Worm (Caenorhabditis elegans) whole organism, early embryonic: ENCODE data around the gene str-118.

ENCODE experiments used
- hmbx-1 ChIP-seq: sonication (generic microtip); optimal IDR thresholded peaks from 2 replicates; lab custom pipeline; 2016; ENCODE audit warnings: mild to moderate bottlenecking, missing genetic modification characterization, missing compliant biosample characterization
- hnd-1 ChIP-seq: sonication (generic microtip); optimal IDR thresholded peaks from 2 replicates; lab custom pipeline; 2016; ENCODE audit warnings: missing genetic modification characterization, missing compliant biosample characterization
- sea-1 ChIP-seq: fragments of 200-800 bp; sonication (Bioruptor generic); conservative IDR thresholded peaks from 2 replicates; pipeline ENCODE4 v1.3.6; 2022; ENCODE audit warnings: missing genetic modification characterization, missing compliant biosample characterization

DNA sequence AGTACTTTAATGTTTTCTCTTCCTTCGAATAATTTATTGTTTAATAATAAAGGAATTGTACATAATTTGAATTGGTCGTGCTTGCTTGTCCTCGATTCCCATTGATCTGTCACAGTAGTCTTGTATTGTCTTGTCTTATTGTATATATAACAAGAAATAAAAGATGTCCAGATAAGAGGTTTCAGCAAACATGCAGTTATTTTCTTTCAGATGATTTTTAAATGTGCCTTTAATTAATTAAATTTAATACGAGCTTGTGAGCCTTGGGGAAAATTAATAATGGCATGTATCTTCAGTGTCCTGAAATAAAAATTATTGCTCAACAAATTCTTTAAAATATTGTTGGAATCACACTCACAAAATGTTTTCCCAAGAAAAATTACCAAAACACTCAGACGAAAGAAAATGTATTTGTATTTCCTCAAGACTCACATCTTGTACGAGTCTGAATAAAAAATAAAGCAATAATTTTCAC lies 28.9 kb upstream of the str-118 start:
- no peak for TF ChIP-seq hmbx-1 (tag; lab: Kevin White, UChicago)
- no peak for TF ChIP-seq hnd-1 (tag; lab: Kevin White, UChicago)
- no peak for TF ChIP-seq sea-1 (GFP tag; lab: Robert Waterston, UW)
